Worm (Caenorhabditis elegans) whole organism, mixed stage, embryonic: ENCODE data around the gene F26F4.8.

Experiments
- M03D4.4 ChIP-seq: sonication (generic microtip); optimal IDR thresholded peaks from 2 replicates; lab custom pipeline; 2017; ENCODE audit warnings: mild to moderate bottlenecking, missing genetic modification characterization, missing compliant biosample characterization
- bed-3 ChIP-seq: fragments of 200-800 bp; sonication (Bioruptor generic); optimal IDR thresholded peaks from 3 replicates; lab custom pipeline; 2018; ENCODE audit warnings: mild to moderate bottlenecking, missing genetic modification characterization, moderate library complexity, missing compliant biosample characterization
- blmp-1 ChIP-seq: fragments of 150-350 bp; optimal IDR thresholded peaks from 2 replicates; lab custom pipeline; 2014; ENCODE audit warnings: missing biosample characterization, missing genetic modification characterization
- ceh-39 ChIP-seq: fragments of 150-350 bp; optimal IDR thresholded peaks from 2 replicates; lab custom pipeline; 2014; ENCODE audit warnings: missing biosample characterization, missing genetic modification characterization
- ceh-43 ChIP-seq: fragments of 200-800 bp; sonication (Bioruptor generic); optimal IDR thresholded peaks from 2 replicates; lab custom pipeline; 2018; ENCODE audit warnings: mild to moderate bottlenecking, missing genetic modification characterization, moderate library complexity, missing compliant biosample characterization
- ceh-83 ChIP-seq: fragments of 200-800 bp; sonication (Bioruptor generic); optimal IDR thresholded peaks from 2 replicates; lab custom pipeline; 2018; ENCODE audit warnings: mild to moderate bottlenecking, missing genetic modification characterization, missing compliant biosample characterization
- ces-1 ChIP-seq: fragments of 150-350 bp; optimal IDR thresholded peaks from 2 replicates; lab custom pipeline; 2014; ENCODE audit warnings: missing biosample characterization, missing genetic modification reagents, missing genetic modification characterization
- cnd-1 ChIP-seq: fragments of 200-800 bp; sonication (Bioruptor generic); optimal IDR thresholded peaks from 2 replicates; lab custom pipeline; 2018; ENCODE audit warnings: mild to moderate bottlenecking, missing genetic modification characterization, missing compliant biosample characterization
- drap-1 ChIP-seq: fragments of 200-800 bp; sonication (Bioruptor generic); optimal IDR thresholded peaks from 3 replicates; lab custom pipeline; 2018; ENCODE audit warnings: mild to moderate bottlenecking, missing genetic modification characterization, missing compliant biosample characterization
- elt-1 ChIP-seq: sonication (generic microtip); optimal IDR thresholded peaks from 2 replicates; lab custom pipeline; 2017; ENCODE audit warnings: missing genetic modification characterization, mild to moderate bottlenecking, missing compliant biosample characterization, antibody characterized with exemption, moderate library complexity, borderline replicate concordance; ENCODE audit not compliant: insufficient read depth
- elt-3 ChIP-seq: fragments of 150-350 bp; optimal IDR thresholded peaks from 2 replicates; lab custom pipeline; 2014; ENCODE audit warnings: missing biosample characterization, missing genetic modification characterization
- flh-1 ChIP-seq: fragments of 200-800 bp; sonication (Bioruptor generic); optimal IDR thresholded peaks from 2 replicates; lab custom pipeline; 2018; ENCODE audit warnings: mild to moderate bottlenecking, missing genetic modification characterization, moderate library complexity, missing compliant biosample characterization
- ham-2 ChIP-seq: fragments of 200-800 bp; sonication (Bioruptor generic); optimal IDR thresholded peaks from 2 replicates; lab custom pipeline; 2018; ENCODE audit warnings: mild to moderate bottlenecking, missing genetic modification characterization, missing compliant biosample characterization
- hlh-1 ChIP-seq: fragments of 150-350 bp; optimal IDR thresholded peaks from 2 replicates; lab custom pipeline; 2014; ENCODE audit warnings: missing biosample characterization, missing genetic modification reagents, missing genetic modification characterization
- lin-32 ChIP-seq: fragments of 200-800 bp; sonication (Bioruptor generic); optimal IDR thresholded peaks from 2 replicates; lab custom pipeline; 2018; ENCODE audit warnings: mild to moderate bottlenecking, missing genetic modification characterization, missing compliant biosample characterization
- lsy-2 ChIP-seq: fragments of 150-350 bp; optimal IDR thresholded peaks from 2 replicates; lab custom pipeline; 2014; ENCODE audit warnings: missing biosample characterization, missing genetic modification characterization
- mab-5 ChIP-seq: fragments of 150-350 bp; optimal IDR thresholded peaks from 2 replicates; lab custom pipeline; 2014; ENCODE audit warnings: missing biosample characterization, missing genetic modification characterization
- mep-1 ChIP-seq: fragments of 150-350 bp; optimal IDR thresholded peaks from 2 replicates; lab custom pipeline; 2017; ENCODE audit warnings: missing biosample characterization, missing genetic modification reagents, missing genetic modification characterization, inconsistent platforms
- mls-2 ChIP-seq: sonication (generic microtip); optimal IDR thresholded peaks from 2 replicates; lab custom pipeline; 2016; ENCODE audit warnings: mild to moderate bottlenecking, missing genetic modification characterization, moderate library complexity, missing compliant biosample characterization
- nhr-12 ChIP-seq: fragments of 150-350 bp; optimal IDR thresholded peaks from 2 replicates; lab custom pipeline; 2014; ENCODE audit warnings: missing biosample characterization, missing genetic modification characterization
- nhr-237 ChIP-seq: fragments of 150-350 bp; optimal IDR thresholded peaks from 2 replicates; lab custom pipeline; 2014; ENCODE audit warnings: missing biosample characterization, missing genetic modification characterization
- nhr-28 ChIP-seq: fragments of 150-350 bp; optimal IDR thresholded peaks from 2 replicates; lab custom pipeline; 2014; ENCODE audit warnings: missing biosample characterization, missing genetic modification characterization
- nhr-76 ChIP-seq: sonication (generic microtip); optimal IDR thresholded peaks from 2 replicates; lab custom pipeline; 2017; ENCODE audit warnings: missing biosample characterization, missing genetic modification characterization
- pha-4 ChIP-seq: fragments of 150-350 bp; optimal IDR thresholded peaks from 2 replicates; lab custom pipeline; 2018; ENCODE audit warnings: missing biosample characterization, missing genetic modification reagents, missing genetic modification characterization
- sem-2 ChIP-seq: fragments of 200-800 bp; sonication (Bioruptor generic); optimal IDR thresholded peaks from 2 replicates; lab custom pipeline; 2018; ENCODE audit warnings: mild to moderate bottlenecking, missing genetic modification characterization, missing compliant biosample characterization
- snpc-4 ChIP-seq: fragments of 150-350 bp; optimal IDR thresholded peaks from 2 replicates; lab custom pipeline; 2014; ENCODE audit warnings: missing biosample characterization, missing genetic modification characterization
- sptf-1 ChIP-seq: sonication (generic microtip); optimal IDR thresholded peaks from 2 replicates; lab custom pipeline; 2017; ENCODE audit warnings: mild to moderate bottlenecking, missing genetic modification characterization, moderate library complexity, missing compliant biosample characterization
- tbx-8 ChIP-seq: fragments of 200-800 bp; sonication (Bioruptor generic); optimal IDR thresholded peaks from 2 replicates; lab custom pipeline; 2018; ENCODE audit warnings: mild to moderate bottlenecking, missing genetic modification characterization, moderate library complexity, missing compliant biosample characterization
- unc-120 ChIP-seq: sonication (generic microtip); optimal IDR thresholded peaks from 2 replicates; lab custom pipeline; 2017; ENCODE audit warnings: missing genetic modification characterization, missing compliant biosample characterization; ENCODE audit not compliant: poor library complexity, severe bottlenecking
- unc-62 ChIP-seq: fragments of 150-350 bp; optimal IDR thresholded peaks from 2 replicates; lab custom pipeline; 2014; ENCODE audit warnings: missing biosample characterization, missing genetic modification reagents, missing genetic modification characterization
- ztf-11 ChIP-seq: fragments of 150-350 bp; optimal IDR thresholded peaks from 2 replicates; lab custom pipeline; 2014; ENCODE audit warnings: missing biosample characterization, missing genetic modification characterization

The F26F4.8 gene

ce11 chrIII:4950345-4950744 is 45.1 kb upstream of the F26F4.8 start:
- no peak for TF ChIP-seq nhr-28
- TF ChIP-seq elt-3 = no peak
- no peak for TF ChIP-seq lin-32 (GFP tag; lab: Kevin White, UChicago)
- TF ChIP-seq blmp-1 (tag; lab: Kevin White, UChicago) = no peak

- TF ChIP-seq M03D4.4 (tag; lab: Kevin White, UChicago) = peak; percentile 44
- no peak for TF ChIP-seq elt-3
- TF ChIP-seq cnd-1 (tag; lab: Kevin White, UChicago) = no peak
- no peak for TF ChIP-seq nhr-76 (tag; lab: Kevin White, UChicago)
- no peak for TF ChIP-seq ceh-39 (tag; lab: Kevin White, UChicago)
- TF ChIP-seq sem-2 (GFP tag; lab: Kevin White, UChicago) = no peak
- TF ChIP-seq nhr-12 (tag; lab: Kevin White, UChicago) = no peak
- no peak for TF ChIP-seq ceh-43 (GFP tag; lab: Kevin White, UChicago)
- peak; percentile 46 for TF ChIP-seq mep-1 (tag; lab: Kevin White, UChicago)
- no peak for TF ChIP-seq nhr-237 (tag; lab: Kevin White, UChicago)
- peak; percentile 50 for TF ChIP-seq unc-120
- TF ChIP-seq ham-2 (GFP tag; lab: Kevin White, UChicago) = peak; percentile 61
- no peak for TF ChIP-seq blmp-1 (tag; lab: Kevin White, UChicago)
- TF ChIP-seq ztf-11 (tag; lab: Kevin White, UChicago) = no peak
- peak; percentile 49 for TF ChIP-seq sptf-1 (tag; lab: Kevin White, UChicago)
- peak; percentile 51 for TF ChIP-seq mls-2
- TF ChIP-seq pha-4 = peak; percentile 46
- peak; percentile 31 for TF ChIP-seq flh-1 (GFP tag; lab: Kevin White, UChicago)
- no peak for TF ChIP-seq bed-3 (GFP tag; lab: Kevin White, UChicago)
- TF ChIP-seq lin-32 (GFP tag; lab: Kevin White, UChicago) = no peak
- TF ChIP-seq hlh-1 (tag; lab: Kevin White, UChicago) = no peak
- peak; percentile 7 for TF ChIP-seq drap-1 (GFP tag; lab: Kevin White, UChicago)
- TF ChIP-seq unc-62 (GFP tag; lab: Kevin White, UChicago) = no peak
- TF ChIP-seq, all 35 proteins: peak for 9
Observed at ce11 chrIII:4948631-4949030, 43.4 kb upstream of the F26F4.8 start.

DNA sequence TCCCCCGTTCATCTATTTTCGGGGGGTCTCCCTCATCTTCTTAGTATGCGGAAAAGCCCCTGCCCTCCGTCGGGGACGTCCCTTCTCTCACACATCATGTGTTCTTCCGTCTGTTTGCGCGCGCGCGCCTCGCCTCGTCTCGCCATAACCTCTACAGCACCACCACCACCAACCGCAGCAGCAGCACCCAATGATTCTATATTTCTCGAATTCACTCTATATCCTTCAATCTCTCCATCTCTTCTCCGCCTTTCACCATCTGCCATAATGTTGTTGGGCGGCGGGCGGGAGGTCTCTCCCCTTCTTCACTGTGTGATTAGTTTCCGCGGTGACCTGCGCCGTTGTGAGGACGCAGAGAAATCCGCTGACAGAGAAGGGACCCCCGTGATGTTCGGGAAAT is 42.1 kb upstream of the F26F4.8 start:
- TF ChIP-seq unc-62 (GFP tag; lab: Kevin White, UChicago) (peak; percentile 71), snpc-4 (tag; lab: Kevin White, UChicago) (no peak), lin-32 (GFP tag; lab: Kevin White, UChicago) (peak; percentile 20), unc-120 (peak; percentile 64), ceh-83 (GFP tag; lab: Kevin White, UChicago) (peak; percentile 78), sptf-1 (tag; lab: Kevin White, UChicago) (peak; percentile 84), cnd-1 (tag; lab: Kevin White, UChicago) (peak; percentile 91), ham-2 (GFP tag; lab: Kevin White, UChicago) (peak; percentile 80), tbx-8 (GFP tag; lab: Kevin White, UChicago) (peak; percentile 43), hlh-1 (tag; lab: Kevin White, UChicago) (peak; percentile 15), drap-1 (GFP tag; lab: Kevin White, UChicago) (peak; percentile 57), ceh-43 (GFP tag; lab: Kevin White, UChicago) (peak; percentile 58), M03D4.4 (tag; lab: Kevin White, UChicago) (peak; percentile 73), flh-1 (GFP tag; lab: Kevin White, UChicago) (no peak), elt-1 (tag; lab: Kevin White, UChicago) (no peak), mep-1 (tag; lab: Kevin White, UChicago) (peak; percentile 52), sem-2 (GFP tag; lab: Kevin White, UChicago) (peak; percentile 29), ces-1 (GFP tag; lab: Kevin White, UChicago) (peak; percentile 71), ztf-11 (tag; lab: Kevin White, UChicago) (peak; percentile 83), mls-2 (peak; percentile 86), blmp-1 (tag; lab: Kevin White, UChicago) (no peak), mab-5 (tag; lab: Kevin White, UChicago) (no peak), elt-3 (no peak)

- no peak for TF ChIP-seq mab-5 (tag; lab: Kevin White, UChicago)
- no peak for TF ChIP-seq lsy-2
- no peak for TF ChIP-seq drap-1 (GFP tag; lab: Kevin White, UChicago)
- TF ChIP-seq mls-2 = no peak
- no peak for TF ChIP-seq tbx-8 (GFP tag; lab: Kevin White, UChicago)
- no peak for TF ChIP-seq nhr-237 (tag; lab: Kevin White, UChicago)
- no peak for TF ChIP-seq cnd-1 (tag; lab: Kevin White, UChicago)
- no peak for TF ChIP-seq pha-4
- no peak for TF ChIP-seq nhr-76 (tag; lab: Kevin White, UChicago)
- no peak for TF ChIP-seq ceh-83 (GFP tag; lab: Kevin White, UChicago)
- TF ChIP-seq sptf-1 (tag; lab: Kevin White, UChicago) = no peak
- no peak for TF ChIP-seq unc-120
- TF ChIP-seq nhr-12 (tag; lab: Kevin White, UChicago) = no peak
- TF ChIP-seq flh-1 (GFP tag; lab: Kevin White, UChicago) = no peak
- TF ChIP-seq ceh-39 (tag; lab: Kevin White, UChicago) = no peak
- TF ChIP-seq, all 35 proteins: peak for 0
Observed at ce11 chrIII:4944213-4944612, 38.9 kb upstream of the F26F4.8 start, which contains the start of gene ntl-9. ntl-9 (plus strand) TSS chrIII:4944513.
